Fruit fly (Drosophila melanogaster): Measurements from ENCODE around the gene CG33286.

CG33286 gene

dm6 chr3L:20942076-20942475 lies 32.4 kb downstream of the CG33286 start:
- TF ChIP-seq Clk (GFP tag; optimal IDR thresholded peaks at IDR 0.05) (no peak), pad (GFP tag; optimal IDR thresholded peaks at IDR 0.05) (no peak), ovo (GFP tag; optimal IDR thresholded peaks at IDR 0.05) (no peak), Hr96 (GFP tag; optimal IDR thresholded peaks at IDR 0.05) (no peak), CG12768 (GFP tag; optimal IDR thresholded peaks at IDR 0.05) (no peak), kay (GFP tag; ENCODE audit: borderline replicate concordance) (no peak), tj (GFP tag; optimal IDR thresholded peaks at IDR 0.05) (no peak), CG5204 (GFP tag; optimal IDR thresholded peaks at IDR 0.05) (no peak), CG14711 (tag; optimal IDR thresholded peaks at IDR 0.05) (no peak), CG11617 (GFP tag; optimal IDR thresholded peaks at IDR 0.05) (no peak)

DNA sequence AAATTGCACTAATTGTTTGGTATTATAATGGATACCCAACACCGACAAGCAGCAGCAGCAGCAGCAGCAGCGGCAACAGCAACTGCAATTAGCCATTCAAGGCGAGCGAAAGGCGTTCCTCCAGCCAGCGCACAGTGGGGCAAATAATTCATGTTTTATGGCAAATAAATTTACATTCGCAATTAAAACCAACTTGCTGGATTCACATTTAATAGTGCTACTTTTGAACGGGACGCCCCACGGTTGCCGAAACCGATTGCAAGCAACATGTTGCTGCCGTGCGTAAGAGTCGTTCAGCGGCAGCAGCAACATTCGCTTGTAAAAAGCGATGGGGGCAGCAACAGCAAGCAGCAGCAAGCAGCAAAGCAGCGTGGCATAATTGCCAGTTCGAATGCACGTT lies 40.8 kb downstream of the CG33286 start:
- no peak for TF ChIP-seq Clk (GFP tag; optimal IDR thresholded peaks at IDR 0.05)
- TF ChIP-seq Mnt (GFP tag; optimal IDR thresholded peaks at IDR 0.05) = no peak
- no peak for TF ChIP-seq kay (GFP tag; ENCODE audit: borderline replicate concordance)
- no peak for TF ChIP-seq cnc (optimal IDR thresholded peaks at IDR 0.05)
- TF ChIP-seq bab1 (GFP tag; optimal IDR thresholded peaks at IDR 0.05) = no peak
- no peak for TF ChIP-seq CG11617 (GFP tag; optimal IDR thresholded peaks at IDR 0.05)
- TF ChIP-seq ovo (GFP tag; optimal IDR thresholded peaks at IDR 0.05) = no peak
- TF ChIP-seq Crg-1 (GFP tag; optimal IDR thresholded peaks at IDR 0.05) = no peak
- TF ChIP-seq CG33017 (tag; optimal IDR thresholded peaks at IDR 0.05) = no peak
- no peak for TF ChIP-seq CG7045 (GFP tag; optimal IDR thresholded peaks at IDR 0.05)

DNA sequence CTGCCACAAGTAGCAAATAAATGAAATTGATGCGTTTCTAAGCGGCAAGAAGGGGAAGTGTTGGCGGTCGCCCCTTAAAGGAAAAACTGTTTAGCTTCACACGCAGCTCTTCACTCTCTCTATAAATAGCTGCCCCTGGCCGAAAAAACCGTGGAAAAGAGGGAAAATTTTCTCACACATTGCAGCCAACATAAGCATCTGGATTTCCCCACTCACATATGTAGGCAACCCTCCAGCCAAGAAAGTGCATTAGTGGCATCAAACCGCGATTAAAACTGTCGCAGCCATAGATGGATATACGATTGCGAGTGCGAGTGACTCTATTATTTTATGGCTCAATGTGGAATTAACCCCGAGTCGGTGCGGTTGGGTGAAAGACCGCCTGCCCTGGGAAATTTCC lies 41.9 kb downstream of the CG33286 start:
- TF ChIP-seq cnc (optimal IDR thresholded peaks at IDR 0.05) (no peak), CG1620 (GFP tag; optimal IDR thresholded peaks at IDR 0.05) (no peak), CG7101 (tag; optimal IDR thresholded peaks at IDR 0.05) (no peak), toe (GFP tag; optimal IDR thresholded peaks at IDR 0.05) (no peak), bab1 (GFP tag; optimal IDR thresholded peaks at IDR 0.05) (no peak), CG33017 (tag; optimal IDR thresholded peaks at IDR 0.05) (no peak), cic (GFP tag; optimal IDR thresholded peaks at IDR 0.05) (no peak), CG14711 (tag; optimal IDR thresholded peaks at IDR 0.05) (no peak), CG11617 (GFP tag; optimal IDR thresholded peaks at IDR 0.05) (no peak), Crg-1 (GFP tag; optimal IDR thresholded peaks at IDR 0.05) (no peak), kay (GFP tag; ENCODE audit: borderline replicate concordance) (no peak), ovo (GFP tag; optimal IDR thresholded peaks at IDR 0.05) (no peak), Mnt (GFP tag; optimal IDR thresholded peaks at IDR 0.05) (no peak), CG5204 (GFP tag; optimal IDR thresholded peaks at IDR 0.05) (no peak)

DNA sequence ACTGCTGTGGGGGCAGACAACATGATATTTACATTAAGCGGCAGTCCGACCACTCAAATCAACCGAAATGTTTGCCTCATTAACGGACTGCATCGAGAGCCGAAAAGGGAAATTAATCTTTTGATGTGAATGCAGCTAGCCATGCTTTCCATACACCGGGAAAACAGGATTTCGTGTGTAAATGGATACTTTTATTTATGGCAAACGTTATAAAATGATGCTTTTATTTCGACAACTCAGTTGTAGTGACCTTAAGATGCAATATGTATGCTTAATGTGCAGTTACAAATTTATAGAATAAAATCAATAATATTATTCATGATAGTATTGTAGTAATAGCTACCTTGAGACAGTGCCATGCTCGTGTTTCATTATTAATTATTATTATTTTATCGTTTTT lies 43.0 kb downstream of the CG33286 start:
- TF ChIP-seq CG12768 (GFP tag; optimal IDR thresholded peaks at IDR 0.05) (no peak), toe (GFP tag; optimal IDR thresholded peaks at IDR 0.05) (no peak), CG7045 (GFP tag; optimal IDR thresholded peaks at IDR 0.05) (no peak), CG7101 (tag; optimal IDR thresholded peaks at IDR 0.05) (no peak), Clk (GFP tag; optimal IDR thresholded peaks at IDR 0.05) (no peak), Mnt (GFP tag; optimal IDR thresholded peaks at IDR 0.05) (no peak), CG1620 (GFP tag; optimal IDR thresholded peaks at IDR 0.05) (no peak), tj (GFP tag; optimal IDR thresholded peaks at IDR 0.05) (no peak), kay (GFP tag; ENCODE audit: borderline replicate concordance) (no peak), ovo (GFP tag; optimal IDR thresholded peaks at IDR 0.05) (no peak), cnc (optimal IDR thresholded peaks at IDR 0.05) (no peak), CG33017 (tag; optimal IDR thresholded peaks at IDR 0.05) (no peak), Crg-1 (GFP tag; optimal IDR thresholded peaks at IDR 0.05) (no peak), CG14711 (tag; optimal IDR thresholded peaks at IDR 0.05) (no peak), pad (GFP tag; optimal IDR thresholded peaks at IDR 0.05) (no peak), Hr96 (GFP tag; optimal IDR thresholded peaks at IDR 0.05) (no peak), cic (GFP tag; optimal IDR thresholded peaks at IDR 0.05) (no peak), bab1 (GFP tag; optimal IDR thresholded peaks at IDR 0.05) (no peak)

DNA sequence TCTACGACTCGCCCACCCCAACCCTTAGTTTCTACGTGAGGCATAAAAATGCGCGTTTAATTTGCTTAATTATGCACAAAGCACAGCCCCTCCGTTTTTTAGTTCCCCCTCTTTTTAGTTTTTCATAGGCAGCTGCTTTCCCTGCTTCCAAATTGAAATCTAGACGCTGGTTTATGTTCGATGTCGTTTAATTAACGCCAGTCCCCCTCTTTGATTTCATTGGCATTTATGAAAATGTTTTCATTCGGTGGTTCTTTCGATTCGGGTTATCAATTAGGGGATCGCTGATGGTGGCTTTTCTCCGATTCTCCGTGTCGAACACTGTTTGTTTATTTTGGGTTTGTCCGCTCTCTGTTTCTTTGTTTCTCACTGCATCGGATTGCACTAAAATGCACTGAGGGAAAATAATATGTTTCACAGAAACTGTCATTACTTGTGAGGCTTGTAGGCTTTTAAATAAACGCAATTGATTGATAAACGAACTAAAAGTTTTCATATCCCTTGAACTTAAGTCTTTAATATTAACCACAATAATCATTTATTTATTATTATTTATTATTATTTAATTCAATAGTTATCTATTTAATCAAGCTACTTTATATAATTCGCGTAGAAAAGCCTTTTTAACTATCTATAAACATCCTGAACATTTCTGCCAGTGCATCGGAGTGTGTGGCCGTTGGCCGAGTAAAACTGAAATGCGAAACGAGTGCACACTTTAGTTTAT lies 44.3 kb downstream of the CG33286 start:
- TF ChIP-seq CG7101 (tag; optimal IDR thresholded peaks at IDR 0.05) (peak; percentile 49), bab1 (GFP tag; optimal IDR thresholded peaks at IDR 0.05) (peak; percentile 77), CG11617 (GFP tag; optimal IDR thresholded peaks at IDR 0.05) (peak; percentile 51), Clk (GFP tag; optimal IDR thresholded peaks at IDR 0.05) (no peak), CG14711 (tag; optimal IDR thresholded peaks at IDR 0.05) (peak; percentile 57), pad (GFP tag; optimal IDR thresholded peaks at IDR 0.05) (peak; percentile 54)

- TF ChIP-seq CG14711 (tag; optimal IDR thresholded peaks at IDR 0.05) (no peak), CG33017 (tag; optimal IDR thresholded peaks at IDR 0.05) (no peak), pad (GFP tag; optimal IDR thresholded peaks at IDR 0.05) (no peak), toe (GFP tag; optimal IDR thresholded peaks at IDR 0.05) (no peak), CG1620 (GFP tag; optimal IDR thresholded peaks at IDR 0.05) (no peak), tj (GFP tag; optimal IDR thresholded peaks at IDR 0.05) (no peak), CG5204 (GFP tag; optimal IDR thresholded peaks at IDR 0.05) (no peak), Crg-1 (GFP tag; optimal IDR thresholded peaks at IDR 0.05) (no peak), Hr96 (GFP tag; optimal IDR thresholded peaks at IDR 0.05) (no peak), Clk (GFP tag; optimal IDR thresholded peaks at IDR 0.05) (no peak), cnc (optimal IDR thresholded peaks at IDR 0.05) (no peak), CG12768 (GFP tag; optimal IDR thresholded peaks at IDR 0.05) (no peak), Mnt (GFP tag; optimal IDR thresholded peaks at IDR 0.05) (no peak), bab1 (GFP tag; optimal IDR thresholded peaks at IDR 0.05) (no peak)
Observed at dm6 chr3L:20929418-20929817, 45.1 kb downstream of the CG33286 start.

Measured in whole organism, adult.